Fruit fly (Drosophila melanogaster) whole organism, embryonic: ENCODE data around the gene Cys.

Source experiments
- Antp ChIP-seq: fragments of 200-800 bp; sonication (Bioruptor generic); optimal IDR thresholded peaks from 3 replicates; lab custom pipeline; 2016; ENCODE audit warnings: missing biosample characterization, missing genetic modification characterization
- Asciz ChIP-seq: fragments of 200-800 bp; sonication (Bioruptor generic); optimal IDR thresholded peaks from 2 replicates; lab custom pipeline; 2017; ENCODE audit warnings: missing biosample characterization, mild to moderate bottlenecking, missing genetic modification characterization, missing genetic modification reagents
- BEAF-32 ChIP-seq: fragments of 200-800 bp; sonication (Bioruptor generic); optimal IDR thresholded peaks from 3 replicates; lab custom pipeline; 2017; ENCODE audit warnings: missing biosample characterization, missing genetic modification characterization, mild to moderate bottlenecking, moderate library complexity, missing genetic modification reagents
- CG1024 ChIP-seq: fragments of 200-800 bp; sonication (Bioruptor generic); IDR thresholded peaks from 2 replicates; pipeline ENCODE4 v1.3.6; 2022; ENCODE audit warnings: missing biosample characterization, missing genetic modification characterization
- CG10267 ChIP-seq: fragments of 200-800 bp; sonication (Bioruptor generic); optimal IDR thresholded peaks from 2 replicates; lab custom pipeline; 2018; ENCODE audit warnings: missing biosample characterization, mild to moderate bottlenecking, missing genetic modification characterization, moderate library complexity
- CG11456 ChIP-seq: fragments of 200-800 bp; sonication (Bioruptor generic); IDR thresholded peaks from 3 replicates; pipeline ENCODE4 v1.3.6; 2022; ENCODE audit warnings: missing biosample characterization, missing genetic modification characterization
- CG12659 ChIP-seq: fragments of 200-800 bp; sonication (Bioruptor generic); optimal IDR thresholded peaks from 3 replicates; lab custom pipeline; 2017; ENCODE audit warnings: mild to moderate bottlenecking, missing biosample characterization, missing genetic modification reagents, missing genetic modification characterization
- CG12769 ChIP-seq: fragments of 200-800 bp; sonication (Bioruptor generic); optimal IDR thresholded peaks from 2 replicates; lab custom pipeline; 2019; ENCODE audit warnings: missing biosample characterization, mild to moderate bottlenecking, missing genetic modification characterization, moderate library complexity
- CG14710 ChIP-seq: fragments of 200-800 bp; sonication (Bioruptor generic); optimal IDR thresholded peaks from 3 replicates; lab custom pipeline; 2019; ENCODE audit warnings: missing biosample characterization, mild to moderate bottlenecking, missing genetic modification characterization, moderate library complexity
- CG16813 ChIP-seq: fragments of 200-800 bp; sonication (Bioruptor generic); IDR thresholded peaks from 3 replicates; pipeline ENCODE4 v1.3.6; 2022; ENCODE audit warnings: missing biosample characterization, missing genetic modification characterization; ENCODE audit not compliant: partially characterized antibody
- CG17328 ChIP-seq: fragments of 200-800 bp; sonication (Bioruptor generic); IDR thresholded peaks from 2 replicates; pipeline ENCODE4 v1.3.6; 2022; ENCODE audit warnings: missing biosample characterization, missing genetic modification characterization
- CG17359 ChIP-seq: fragments of 200-800 bp; sonication (Bioruptor generic); optimal IDR thresholded peaks from 3 replicates; lab custom pipeline; 2018; ENCODE audit warnings: missing biosample characterization, mild to moderate bottlenecking, missing genetic modification characterization, moderate library complexity
- CG17385 ChIP-seq: fragments of 200-800 bp; sonication (Bioruptor generic); optimal IDR thresholded peaks from 3 replicates; lab custom pipeline; 2018; ENCODE audit warnings: missing biosample characterization, mild to moderate bottlenecking, missing genetic modification characterization
- CG17802 ChIP-seq: fragments of 200-800 bp; sonication (Bioruptor generic); optimal IDR thresholded peaks from 2 replicates; lab custom pipeline; 2018; ENCODE audit warnings: missing biosample characterization, mild to moderate bottlenecking, missing genetic modification characterization, moderate library complexity
- CG2202 ChIP-seq: fragments of 200-800 bp; sonication (Bioruptor generic); optimal IDR thresholded peaks from 2 replicates; lab custom pipeline; 2018; ENCODE audit warnings: missing biosample characterization, mild to moderate bottlenecking, missing genetic modification characterization
- CG30431 ChIP-seq: fragments of 200-800 bp; sonication (Bioruptor generic); optimal IDR thresholded peaks from 2 replicates; lab custom pipeline; 2017; ENCODE audit warnings: missing biosample characterization, missing genetic modification characterization
- CG3281 ChIP-seq: fragments of 200-800 bp; sonication (Bioruptor generic); optimal IDR thresholded peaks from 3 replicates; lab custom pipeline; 2017; ENCODE audit warnings: missing biosample characterization, mild to moderate bottlenecking, missing genetic modification characterization
- CG4360 ChIP-seq: fragments of 200-800 bp; sonication (Bioruptor generic); IDR thresholded peaks from 2 replicates; pipeline ENCODE4 v1.3.6; 2022; ENCODE audit warnings: missing biosample characterization, missing genetic modification characterization
- CG4820 ChIP-seq: fragments of 200-800 bp; sonication (Bioruptor generic); optimal IDR thresholded peaks from 3 replicates; lab custom pipeline; 2016; ENCODE audit warnings: missing biosample characterization, missing genetic modification characterization
- CG7786 ChIP-seq: fragments of 200-800 bp; sonication (Bioruptor generic); optimal IDR thresholded peaks from 2 replicates; lab custom pipeline; 2016; ENCODE audit warnings: missing biosample characterization, missing genetic modification characterization
- CG8290 ChIP-seq, 3 experiments: fragments of 200-800 bp; sonication (Bioruptor generic); optimal IDR thresholded peaks; 2 replicates each; lab custom pipeline; 2016 to 2019; ENCODE audit warnings: missing biosample characterization in 3 of 3, missing genetic modification characterization in 3 of 3, mild to moderate bottlenecking in 2 of 3, moderate library complexity in 1 of 3
- CG8478 ChIP-seq: fragments of >200 bp; optimal IDR thresholded peaks from 2 replicates; lab custom pipeline; 2018
- CG9437 ChIP-seq: fragments of 200-800 bp; sonication (Bioruptor generic); optimal IDR thresholded peaks from 2 replicates; lab custom pipeline; 2018; ENCODE audit warnings: missing biosample characterization, mild to moderate bottlenecking, missing genetic modification characterization
- CTCF ChIP-seq: fragments of 200-800 bp; sonication (Bioruptor generic); optimal IDR thresholded peaks from 2 replicates; lab custom pipeline; 2017; ENCODE audit warnings: missing biosample characterization, mild to moderate bottlenecking, missing genetic modification characterization, moderate library complexity
- Chrac-16 ChIP-seq: fragments of 200-800 bp; sonication (Bioruptor generic); optimal IDR thresholded peaks from 3 replicates; lab custom pipeline; 2016; ENCODE audit warnings: missing biosample characterization, missing genetic modification characterization
- Dp ChIP-seq: fragments of 200-800 bp; sonication (Bioruptor generic); optimal IDR thresholded peaks from 2 replicates; lab custom pipeline; 2018; ENCODE audit warnings: missing biosample characterization, mild to moderate bottlenecking, missing genetic modification characterization, moderate library complexity
- Eip74EF ChIP-seq, 2 experiments: fragments of 200-800 bp in 1 of 2; fragments of >200 bp in 1 of 2; sonication (Bioruptor generic) in 1 of 2; optimal IDR thresholded peaks; 2 replicates each; lab custom pipeline; 2017 to 2019; ENCODE audit warnings: missing biosample characterization in 2 of 2, missing genetic modification characterization in 2 of 2, mild to moderate bottlenecking in 1 of 2, moderate library complexity in 1 of 2
- Gsc ChIP-seq: fragments of 200-800 bp; sonication (Bioruptor generic); IDR thresholded peaks from 2 replicates; pipeline ENCODE4 v1.3.6; 2022; ENCODE audit warnings: missing biosample characterization, missing genetic modification characterization
- HLHmδ ChIP-seq: fragments of 200-800 bp; sonication (Bioruptor generic); optimal IDR thresholded peaks from 2 replicates; lab custom pipeline; 2018; ENCODE audit warnings: missing biosample characterization, mild to moderate bottlenecking, missing genetic modification characterization, moderate library complexity
- HmgD ChIP-seq: fragments of 200-800 bp; sonication (Bioruptor generic); optimal IDR thresholded peaks from 3 replicates; lab custom pipeline; 2016; ENCODE audit warnings: missing biosample characterization, missing genetic modification characterization
- HmgZ ChIP-seq: fragments of 200-800 bp; sonication (Bioruptor generic); optimal IDR thresholded peaks from 2 replicates; lab custom pipeline; 2018; ENCODE audit warnings: missing biosample characterization, mild to moderate bottlenecking, missing genetic modification characterization
- Lim3 ChIP-seq: fragments of 200-800 bp; sonication (Bioruptor generic); IDR thresholded peaks from 2 replicates; pipeline ENCODE4 v1.3.6; 2022; ENCODE audit warnings: missing biosample characterization, missing genetic modification characterization
- Lpt ChIP-seq: fragments of >200 bp; optimal IDR thresholded peaks from 2 replicates; lab custom pipeline; 2018; ENCODE audit warnings: missing biosample characterization, missing genetic modification characterization
- NFAT ChIP-seq: fragments of 200-800 bp; sonication (Bioruptor generic); IDR thresholded peaks from 2 replicates; pipeline ENCODE4 v1.3.6; 2022; ENCODE audit warnings: missing biosample characterization, missing genetic modification characterization
- Scr ChIP-seq: fragments of 200-800 bp; sonication (Bioruptor generic); IDR thresholded peaks from 2 replicates; pipeline ENCODE4 v1.3.6; 2022; ENCODE audit warnings: missing biosample characterization, missing genetic modification characterization; ENCODE audit not compliant: partially characterized antibody
- aop ChIP-seq: fragments of 200-800 bp; sonication (Bioruptor generic); IDR thresholded peaks from 2 replicates; pipeline ENCODE4 v1.3.6; 2022; ENCODE audit warnings: missing biosample characterization, missing genetic modification characterization
- ato ChIP-seq: fragments of 200-800 bp; sonication (Bioruptor generic); IDR thresholded peaks from 2 replicates; pipeline ENCODE4 v1.3.6; 2022; ENCODE audit warnings: missing biosample characterization, missing genetic modification characterization; ENCODE audit not compliant: partially characterized antibody
- bigmax ChIP-seq: fragments of 200-800 bp; sonication (Bioruptor generic); optimal IDR thresholded peaks from 2 replicates; lab custom pipeline; 2018; ENCODE audit warnings: missing biosample characterization, mild to moderate bottlenecking, missing genetic modification characterization
- chn ChIP-seq: fragments of 200-800 bp; sonication (Bioruptor generic); optimal IDR thresholded peaks from 2 replicates; lab custom pipeline; 2016; ENCODE audit warnings: missing biosample characterization, missing genetic modification characterization
- dati ChIP-seq: fragments of 200-800 bp; sonication (Bioruptor generic); IDR thresholded peaks from 2 replicates; pipeline ENCODE4 v1.3.6; 2022; ENCODE audit warnings: missing biosample characterization, missing genetic modification characterization
- fru ChIP-seq: fragments of >200 bp; optimal IDR thresholded peaks from 2 replicates; lab custom pipeline; 2017
- gcm ChIP-seq: fragments of 200-800 bp; sonication (Bioruptor generic); optimal IDR thresholded peaks from 2 replicates; lab custom pipeline; 2019; ENCODE audit warnings: missing biosample characterization, mild to moderate bottlenecking, missing genetic modification characterization, moderate library complexity
- gro ChIP-seq: fragments of 200-800 bp; sonication (Bioruptor generic); optimal IDR thresholded peaks from 2 replicates; lab custom pipeline; 2016; ENCODE audit warnings: missing biosample characterization, missing genetic modification characterization
- insv ChIP-seq, 2 experiments: fragments of 200-800 bp; sonication (Bioruptor generic); optimal IDR thresholded peaks; 3 replicates each; lab custom pipeline; 2016 to 2018; ENCODE audit warnings: missing biosample characterization in 2 of 2, missing genetic modification characterization in 2 of 2
- lov ChIP-seq, 2 experiments: fragments of 200-800 bp in 1 of 2; fragments of >200 bp in 1 of 2; sonication (Bioruptor generic) in 1 of 2; IDR thresholded peaks in 1 of 2; optimal IDR thresholded peaks in 1 of 2; 2 replicates in 1 of 2; 3 replicates in 1 of 2; pipeline versions ENCODE4 v1.3.6 to Lab custom; 2017 to 2022; ENCODE audit warnings: missing biosample characterization in 1 of 2, missing genetic modification characterization in 1 of 2
- odd ChIP-seq: fragments of 200-800 bp; sonication (Bioruptor generic); optimal IDR thresholded peaks from 2 replicates; lab custom pipeline; 2017; ENCODE audit warnings: missing biosample characterization, mild to moderate bottlenecking, missing genetic modification characterization
- pzg ChIP-seq: fragments of 200-800 bp; sonication (Bioruptor generic); optimal IDR thresholded peaks from 3 replicates; lab custom pipeline; 2018; ENCODE audit warnings: missing biosample characterization, mild to moderate bottlenecking, missing genetic modification characterization, moderate library complexity
- salm ChIP-seq: fragments of 200-800 bp; sonication (Bioruptor generic); optimal IDR thresholded peaks from 2 replicates; lab custom pipeline; 2018; ENCODE audit warnings: missing biosample characterization, mild to moderate bottlenecking, missing genetic modification characterization
- sima ChIP-seq: fragments of 200-800 bp; sonication (Bioruptor generic); optimal IDR thresholded peaks from 2 replicates; lab custom pipeline; 2016; ENCODE audit warnings: missing biosample characterization, missing genetic modification characterization
- stc ChIP-seq: fragments of 200-800 bp; sonication (Bioruptor generic); IDR thresholded peaks from 2 replicates; pipeline ENCODE4 v1.3.6; 2022; ENCODE audit warnings: missing biosample characterization, missing genetic modification characterization
- tx ChIP-seq: fragments of 200-800 bp; sonication (Bioruptor generic); optimal IDR thresholded peaks from 2 replicates; lab custom pipeline; 2016; ENCODE audit warnings: missing biosample characterization, missing genetic modification characterization

Gene Cys

dm6 chr3R:14575718-14576187, 6.3 kb upstream of the Cys start, which contains the start of gene CG7987 (continued):
- TF ChIP-seq CG8478, result no peak
- peak; percentile 76 for TF ChIP-seq Dp (GFP tag; lab: Kevin White, UChicago)
- TF ChIP-seq CG14710, result no peak
- peak; percentile 94 for TF ChIP-seq CG17385 (GFP tag; lab: Kevin White, UChicago)
- TF ChIP-seq HmgD, result no peak
- TF ChIP-seq salm (tag; lab: Kevin White, UChicago), result no peak
- TF ChIP-seq CG30431 (GFP tag; lab: Kevin White, UChicago), result no peak
- peak; percentile 90 for TF ChIP-seq bigmax (GFP tag; lab: Kevin White, UChicago)
- TF ChIP-seq BEAF-32 (GFP tag; lab: Kevin White, UChicago), result peak; percentile 17
- TF ChIP-seq HmgZ, result peak; percentile 49
- peak; percentile 12 for TF ChIP-seq gro (GFP tag; lab: Kevin White, UChicago)
- TF ChIP-seq HLHmδ, result no peak
- no peak for TF ChIP-seq Lim3
- TF ChIP-seq tx, result no peak
- TF ChIP-seq Eip74EF (GFP tag; optimal IDR thresholded peaks at IDR 0.05; lab: Kevin White, UChicago), result no peak
- TF ChIP-seq stc (GFP tag; lab: Robert Waterston, UW), result no peak
- TF ChIP-seq lov (optimal IDR thresholded peaks at IDR 0.05; lab: Kevin White, UChicago), result no peak
- no peak for TF ChIP-seq lov (GFP tag; IDR thresholded peaks at IDR 0.05; lab: Robert Waterston, UW)
- TF ChIP-seq Antp (GFP tag; lab: Kevin White, UChicago), result peak; percentile 0
- no peak for TF ChIP-seq CG4360 (GFP tag; lab: Robert Waterston, UW)
- no peak for TF ChIP-seq odd
- TF ChIP-seq CG17359, result no peak
- no peak for TF ChIP-seq CG4820 (GFP tag; lab: Kevin White, UChicago)
- no peak for TF ChIP-seq ato (GFP tag; lab: Robert Waterston, UW)
- TF ChIP-seq CG8290 (GFP tag; optimal IDR thresholded peaks at IDR 0.05; lab: Kevin White, UChicago), result peak; percentile 7
- TF ChIP-seq CG8290 (tag; optimal IDR thresholded peaks at IDR 0.05; lab: Kevin White, UChicago), result peak in 1 of 2 experiments; percentile 84
- no peak for TF ChIP-seq dati (GFP tag; lab: Robert Waterston, UW)
- peak; percentile 40; the same call in 1 of the 3 replicates for TF ChIP-seq CG16813
- TF ChIP-seq CG12659 (GFP tag; lab: Kevin White, UChicago), result peak; percentile 35
- TF ChIP-seq CG7786, result peak; percentile 12
- TF ChIP-seq Scr (GFP tag; lab: Robert Waterston, UW), result no peak
- TF ChIP-seq insv (GFP tag; optimal IDR thresholded peaks at IDR 0.05; lab: Kevin White, UChicago), result no peak
- TF ChIP-seq CG17328, result no peak
- no peak for TF ChIP-seq CG2202 (tag; lab: Kevin White, UChicago)
- TF ChIP-seq CTCF, result peak; percentile 68
- no peak for TF ChIP-seq CG3281 (GFP tag; lab: Kevin White, UChicago)
- no peak for TF ChIP-seq Gsc
- TF ChIP-seq CG1024 (GFP tag; lab: Robert Waterston, UW), result no peak
- peak; percentile 27; the same call in 1 of the 2 replicates for TF ChIP-seq NFAT (GFP tag; lab: Robert Waterston, UW)
- no peak for TF ChIP-seq aop
- no peak for TF ChIP-seq CG17802 (tag; lab: Kevin White, UChicago)
- TF ChIP-seq gcm (GFP tag; lab: Kevin White, UChicago), result no peak
- TF ChIP-seq chn (GFP tag; lab: Kevin White, UChicago), result peak; percentile 43
- peak; percentile 58 for TF ChIP-seq CG12769 (tag; lab: Kevin White, UChicago)
- TF ChIP-seq CG11456, result 0 out of 3 replicates have a peak, but pooled peaks have one; percentile 3
- no peak for TF ChIP-seq Asciz (GFP tag; lab: Kevin White, UChicago)
- TF ChIP-seq Lpt, result no peak
- no peak for TF ChIP-seq sima (GFP tag; lab: Kevin White, UChicago)
- no peak for TF ChIP-seq CG9437 (GFP tag; lab: Kevin White, UChicago)
- TF ChIP-seq CG10267 (tag; lab: Kevin White, UChicago), result peak; percentile 78
- TF ChIP-seq fru (lab: Kevin White, UChicago), result no peak
- peak; percentile 73 for TF ChIP-seq pzg (GFP tag; lab: Kevin White, UChicago)
- TF ChIP-seq Chrac-16 (GFP tag; lab: Kevin White, UChicago), result no peak
